Worm (Caenorhabditis elegans) whole organism, L1 larva: ENCODE results near the gene tiar-1.
A peak's percentile ranks its signal among the peaks of the same experiment; 100 is the strongest.

Experiments used
- blmp-1 ChIP-seq: fragments of 150-350 bp; optimal IDR thresholded peaks from 2 replicates; lab custom pipeline; 2014; ENCODE audit warnings: missing biosample characterization, missing genetic modification characterization
- elt-3 ChIP-seq, 6 experiments: fragments of 150-350 bp in 1 of 6; sonication (generic microtip); optimal IDR thresholded peaks; 2 replicates each; lab custom pipeline; 2017 to 2018; ENCODE audit warnings: missing biosample characterization in 6 of 6, missing genetic modification characterization in 6 of 6, inconsistent platforms in 1 of 6
- irx-1 ChIP-seq: sonication (generic microtip); optimal IDR thresholded peaks from 2 replicates; lab custom pipeline; 2016; ENCODE audit warnings: missing genetic modification characterization, missing compliant biosample characterization
- isw-1 ChIP-seq: fragments of 200-800 bp; sonication (Bioruptor generic); IDR thresholded peaks from 2 replicates; pipeline ENCODE4 v1.3.6; 2022; ENCODE audit warnings: missing genetic modification characterization, missing compliant biosample characterization
- lin-14 ChIP-seq: fragments of 200-800 bp; sonication (Bioruptor generic); optimal IDR thresholded peaks from 2 replicates; lab custom pipeline; 2018; ENCODE audit warnings: mild to moderate bottlenecking, missing genetic modification characterization, moderate library complexity, missing compliant biosample characterization
- lin-35 ChIP-seq, 2 experiments: fragments of 150-350 bp; optimal IDR thresholded peaks; 2 replicates each; lab custom pipeline; 2014; ENCODE audit warnings: missing biosample characterization in 2 of 2, missing genetic modification characterization in 2 of 2, missing genetic modification reagents in 2 of 2
- lin-39 ChIP-seq: fragments of 150-350 bp; optimal IDR thresholded peaks from 2 replicates; lab custom pipeline; 2014; ENCODE audit warnings: missing biosample characterization, missing genetic modification reagents, missing genetic modification characterization
- lsy-2 ChIP-seq, 2 experiments: fragments of 150-350 bp; optimal IDR thresholded peaks; 2 replicates each; lab custom pipeline; 2014; ENCODE audit warnings: missing biosample characterization in 2 of 2, missing genetic modification characterization in 2 of 2
- mef-2 ChIP-seq: fragments of 150-350 bp; optimal IDR thresholded peaks from 2 replicates; lab custom pipeline; 2014; ENCODE audit warnings: missing biosample characterization, missing genetic modification characterization
- nhr-20 ChIP-seq: sonication (generic microtip); optimal IDR thresholded peaks from 2 replicates; lab custom pipeline; 2016; ENCODE audit warnings: mild to moderate bottlenecking, missing genetic modification characterization, missing compliant biosample characterization
- nhr-28 ChIP-seq: fragments of 150-350 bp; optimal IDR thresholded peaks from 2 replicates; lab custom pipeline; 2014; ENCODE audit warnings: missing biosample characterization, missing genetic modification characterization
- nhr-47 ChIP-seq: sonication (generic microtip); optimal IDR thresholded peaks from 2 replicates; lab custom pipeline; 2016; ENCODE audit warnings: mild to moderate bottlenecking, missing genetic modification characterization, moderate library complexity, missing compliant biosample characterization
- nhr-71 ChIP-seq: sonication (generic microtip); optimal IDR thresholded peaks from 2 replicates; lab custom pipeline; 2016; ENCODE audit warnings: mild to moderate bottlenecking, missing genetic modification characterization, moderate library complexity, missing compliant biosample characterization
- snu-23 ChIP-seq: sonication (generic microtip); optimal IDR thresholded peaks from 2 replicates; lab custom pipeline; 2016; ENCODE audit warnings: missing genetic modification characterization, missing compliant biosample characterization
- unc-30 ChIP-seq: sonication (generic microtip); optimal IDR thresholded peaks from 2 replicates; lab custom pipeline; 2017; ENCODE audit warnings: missing biosample characterization, missing genetic modification characterization
- xbp-1 ChIP-seq: sonication (generic microtip); optimal IDR thresholded peaks from 2 replicates; lab custom pipeline; 2016; ENCODE audit warnings: missing genetic modification characterization, missing compliant biosample characterization

Gene tiar-1

ce11 chrII:5663180-5663791 is 51.3 kb downstream of the tiar-1 start:
- TF ChIP-seq lin-14 (GFP tag; lab: Kevin White, UChicago) = peak; percentile 55
- TF ChIP-seq snu-23 (GFP tag; lab: Kevin White, UChicago) = peak; percentile 41
- TF ChIP-seq unc-30 (tag; lab: Kevin White, UChicago) = no peak
- TF ChIP-seq nhr-28 (tag; lab: Kevin White, UChicago) = no peak
- TF ChIP-seq xbp-1 (tag; lab: Kevin White, UChicago) = peak; percentile 2
- no peak for TF ChIP-seq isw-1
- peak; percentile 43 for TF ChIP-seq nhr-71 (tag; lab: Kevin White, UChicago)
- TF ChIP-seq lsy-2 (tag; optimal IDR thresholded peaks at IDR 0.05; lab: Kevin White, UChicago) = peak; percentile 20 to 29
- peak; percentile 59 for TF ChIP-seq blmp-1 (tag; lab: Kevin White, UChicago)
- TF ChIP-seq nhr-20 = peak; percentile 0
- TF ChIP-seq mef-2 = peak; percentile 48
- TF ChIP-seq lin-35 (GFP tag; optimal IDR thresholded peaks at IDR 0.05; lab: Kevin White, UChicago) = peak in 1 of 2 experiments; percentile 6
- peak in 1 of 6 experiments; percentile 31 for TF ChIP-seq elt-3 (tag; optimal IDR thresholded peaks at IDR 0.05; lab: Kevin White, UChicago)
- peak; percentile 24 for TF ChIP-seq nhr-47 (tag; lab: Kevin White, UChicago)
- TF ChIP-seq lin-39 (tag; lab: Kevin White, UChicago) = no peak
- no peak for TF ChIP-seq irx-1 (tag; lab: Kevin White, UChicago)
